Worm (Caenorhabditis elegans) whole organism, L4 larva: ENCODE data around the gene M02B7.2.
A peak's percentile ranks its signal among the peaks of the same experiment; 100 is the strongest.

Source experiments
- F44E2.7 ChIP-seq: fragments of 200-800 bp; sonication (Bioruptor generic); IDR thresholded peaks from 2 replicates; pipeline ENCODE4 v2.1.2; 2022; ENCODE audit warnings: missing genetic modification characterization, missing compliant biosample characterization
- ZK337.2 ChIP-seq: fragments of 200-800 bp; sonication (Bioruptor generic); IDR thresholded peaks from 2 replicates; pipeline ENCODE4 v1.3.6; 2022; ENCODE audit warnings: missing genetic modification reagents, missing genetic modification characterization, missing compliant biosample characterization
- ZK546.5 ChIP-seq, 2 experiments: sonication (generic microtip); optimal IDR thresholded peaks; 2 replicates each; lab custom pipeline; 2017; ENCODE audit warnings: missing biosample characterization in 2 of 2, missing genetic modification characterization in 2 of 2
- aha-1 ChIP-seq: fragments of 150-350 bp; peaks from one replicate; lab custom pipeline; 2014; ENCODE audit warnings: missing biosample characterization, missing genetic modification characterization
- ceh-20 ChIP-seq: fragments of 200-800 bp; sonication (Bioruptor generic); IDR thresholded peaks from 2 replicates; pipeline ENCODE4 v1.3.6; 2022; ENCODE audit warnings: missing genetic modification reagents, missing genetic modification characterization, missing compliant biosample characterization
- ceh-82 ChIP-seq: sonication (generic microtip); optimal IDR thresholded peaks from 2 replicates; lab custom pipeline; 2017; ENCODE audit warnings: missing biosample characterization, missing genetic modification characterization
- daf-8 ChIP-seq: fragments of 200-800 bp; sonication (Bioruptor generic); IDR thresholded peaks from 2 replicates; pipeline ENCODE4 v1.3.6; 2022; ENCODE audit warnings: missing genetic modification characterization, missing compliant biosample characterization
- dmd-6 ChIP-seq: fragments of 200-800 bp; sonication (Bioruptor generic); IDR thresholded peaks from 2 replicates; pipeline ENCODE4 v1.3.6; 2022; ENCODE audit warnings: missing genetic modification reagents, missing genetic modification characterization, missing compliant biosample characterization
- dmd-8 ChIP-seq: fragments of 200-800 bp; sonication (Bioruptor generic); IDR thresholded peaks from 2 replicates; pipeline ENCODE4 v1.3.6; 2022; ENCODE audit warnings: missing genetic modification characterization, missing compliant biosample characterization
- duxl-1 ChIP-seq: sonication (generic microtip); optimal IDR thresholded peaks from 2 replicates; lab custom pipeline; 2016; ENCODE audit warnings: mild to moderate bottlenecking, missing genetic modification characterization, moderate library complexity, missing compliant biosample characterization; ENCODE audit not compliant: poor library complexity
- fos-1 ChIP-seq: fragments of 150-350 bp; optimal IDR thresholded peaks from 2 replicates; lab custom pipeline; 2014; ENCODE audit warnings: missing biosample characterization, missing genetic modification characterization
- hlh-30 ChIP-seq: sonication (generic microtip); optimal IDR thresholded peaks from 2 replicates; lab custom pipeline; 2017; ENCODE audit warnings: antibody characterized with exemption, mild to moderate bottlenecking, missing genetic modification characterization, missing compliant biosample characterization; ENCODE audit not compliant: insufficient read depth
- lin-13 ChIP-seq: fragments of 150-350 bp; optimal IDR thresholded peaks from 2 replicates; lab custom pipeline; 2014; ENCODE audit warnings: missing biosample characterization, missing genetic modification reagents, missing genetic modification characterization
- lin-15B ChIP-seq: fragments of 150-350 bp; sonication (generic microtip); optimal IDR thresholded peaks from 3 replicates; lab custom pipeline; 2014; ENCODE audit warnings: missing biosample characterization, missing genetic modification characterization
- lin-29 ChIP-seq: fragments of 200-800 bp; sonication (Bioruptor generic); IDR thresholded peaks from 2 replicates; pipeline ENCODE4 v1.3.6; 2022; ENCODE audit warnings: missing genetic modification reagents, missing genetic modification characterization, missing compliant biosample characterization
- lin-38 ChIP-seq: fragments of 200-800 bp; sonication (Bioruptor generic); IDR thresholded peaks from 2 replicates; pipeline ENCODE4 v1.3.6; 2022; ENCODE audit warnings: missing genetic modification reagents, missing genetic modification characterization, missing compliant biosample characterization
- lin-39 ChIP-seq: fragments of 150-350 bp; optimal IDR thresholded peaks from 2 replicates; lab custom pipeline; 2014; ENCODE audit warnings: missing biosample characterization, missing genetic modification reagents, missing genetic modification characterization
- lir-3 ChIP-seq: sonication (generic microtip); optimal IDR thresholded peaks from 2 replicates; lab custom pipeline; 2016; ENCODE audit warnings: mild to moderate bottlenecking, missing genetic modification characterization, missing compliant biosample characterization
- lsy-2 ChIP-seq, 2 experiments: fragments of 150-350 bp in 1 of 2; sonication (generic microtip) in 1 of 2; optimal IDR thresholded peaks; 2 replicates each; lab custom pipeline; 2014 to 2017; ENCODE audit warnings: missing biosample characterization in 2 of 2, missing genetic modification characterization in 2 of 2
- mdl-1 ChIP-seq, 2 experiments: fragments of 150-350 bp in 1 of 2; sonication (generic microtip) in 1 of 2; optimal IDR thresholded peaks; 2 replicates each; lab custom pipeline; 2014 to 2017; ENCODE audit warnings: missing biosample characterization in 2 of 2, missing genetic modification characterization in 2 of 2
- mxl-2 ChIP-seq: fragments of 200-800 bp; sonication (Bioruptor generic); conservative IDR thresholded peaks from 2 replicates; pipeline ENCODE4 v1.3.6; 2022; ENCODE audit warnings: missing genetic modification reagents, missing genetic modification characterization, missing compliant biosample characterization
- nhr-237 ChIP-seq: sonication (generic microtip); optimal IDR thresholded peaks from 2 replicates; lab custom pipeline; 2017; ENCODE audit warnings: missing biosample characterization, missing genetic modification characterization
- php-3 ChIP-seq: fragments of 200-800 bp; sonication (Bioruptor generic); IDR thresholded peaks from 2 replicates; pipeline ENCODE4 v1.3.6; 2022; ENCODE audit warnings: missing genetic modification reagents, missing genetic modification characterization, missing compliant biosample characterization
- rbr-2 ChIP-seq: sonication (generic microtip); optimal IDR thresholded peaks from 2 replicates; lab custom pipeline; 2016; ENCODE audit warnings: missing genotype, missing genetic modification characterization, missing compliant biosample characterization
- saeg-2 ChIP-seq: fragments of 200-800 bp; sonication (Bioruptor generic); IDR thresholded peaks from 2 replicates; pipeline ENCODE4 v1.3.6; 2022; ENCODE audit warnings: missing genetic modification reagents, missing genetic modification characterization, missing compliant biosample characterization
- set-16 ChIP-seq: fragments of 200-800 bp; sonication (Bioruptor generic); IDR thresholded peaks from 2 replicates; pipeline ENCODE4 v1.3.6; 2022; ENCODE audit warnings: missing genetic modification reagents, missing genetic modification characterization, missing compliant biosample characterization
- skn-1 ChIP-seq: fragments of 150-350 bp; optimal IDR thresholded peaks from 2 replicates; lab custom pipeline; 2014; ENCODE audit warnings: missing biosample characterization, missing genetic modification characterization
- spr-3 ChIP-seq: fragments of 200-800 bp; sonication (Bioruptor generic); optimal IDR thresholded peaks from 2 replicates; lab custom pipeline; 2018; ENCODE audit warnings: mild to moderate bottlenecking, missing genetic modification characterization, missing compliant biosample characterization
- tag-97 ChIP-seq: fragments of 200-800 bp; sonication (Bioruptor generic); IDR thresholded peaks from 2 replicates; pipeline ENCODE4 v1.3.6; 2022; ENCODE audit warnings: missing genetic modification characterization, missing compliant biosample characterization
- unc-62 ChIP-seq, 3 experiments: fragments of 150-350 bp in 1 of 3; sonication (generic microtip); optimal IDR thresholded peaks in 2 of 3; peaks in 1 of 3; 1 replicate in 1 of 3; 2 replicates in 2 of 3; lab custom pipeline; 2014 to 2017; ENCODE audit warnings: missing biosample characterization in 3 of 3, missing genetic modification characterization in 3 of 3, missing genetic modification reagents in 3 of 3, missing genotype in 1 of 3
- vab-7 ChIP-seq: fragments of 200-800 bp; sonication (Bioruptor generic); IDR thresholded peaks from 2 replicates; pipeline ENCODE4 v1.3.6; 2022; ENCODE audit warnings: missing genetic modification reagents, missing genetic modification characterization, missing compliant biosample characterization
- zag-1 ChIP-seq: fragments of 150-350 bp; optimal IDR thresholded peaks from 2 replicates; lab custom pipeline; 2014; ENCODE audit warnings: missing biosample characterization, missing genetic modification characterization
- ztf-11 ChIP-seq: fragments of 150-350 bp; optimal IDR thresholded peaks from 2 replicates; lab custom pipeline; 2014; ENCODE audit warnings: missing biosample characterization, missing genetic modification characterization

Gene M02B7.2

DNA sequence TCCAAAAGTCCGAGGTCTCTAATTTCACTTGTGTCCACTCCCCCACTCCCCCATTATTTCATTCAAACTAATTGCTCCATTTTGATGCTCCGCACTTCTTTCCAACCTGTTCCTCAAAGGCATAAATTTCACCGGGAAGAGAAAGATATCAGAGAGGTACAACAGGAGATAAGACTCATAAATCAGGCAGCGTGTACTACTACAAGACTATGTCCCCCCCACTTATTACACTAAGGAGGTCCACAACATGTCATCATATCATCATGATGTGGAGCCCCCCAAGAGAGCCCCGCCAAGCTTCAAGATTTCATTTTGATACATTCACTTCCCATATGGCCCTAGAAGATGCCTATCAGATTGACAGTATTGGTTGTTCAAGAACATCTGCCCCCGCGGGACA is 37.9 kb upstream of the M02B7.2 start:
- no peak for TF ChIP-seq zag-1 (tag; lab: Kevin White, UChicago)
- TF ChIP-seq lin-29 (GFP tag; lab: Robert Waterston, UW): no peak
- TF ChIP-seq ceh-20 (GFP tag; lab: Robert Waterston, UW): no peak
- TF ChIP-seq dmd-6 (GFP tag; lab: Robert Waterston, UW): no peak
- no peak for TF ChIP-seq ZK546.5 (tag; optimal IDR thresholded peaks at IDR 0.05; lab: Kevin White, UChicago)
- TF ChIP-seq daf-8 (GFP tag; lab: Robert Waterston, UW): no peak
- TF ChIP-seq lin-13: no peak

DNA sequence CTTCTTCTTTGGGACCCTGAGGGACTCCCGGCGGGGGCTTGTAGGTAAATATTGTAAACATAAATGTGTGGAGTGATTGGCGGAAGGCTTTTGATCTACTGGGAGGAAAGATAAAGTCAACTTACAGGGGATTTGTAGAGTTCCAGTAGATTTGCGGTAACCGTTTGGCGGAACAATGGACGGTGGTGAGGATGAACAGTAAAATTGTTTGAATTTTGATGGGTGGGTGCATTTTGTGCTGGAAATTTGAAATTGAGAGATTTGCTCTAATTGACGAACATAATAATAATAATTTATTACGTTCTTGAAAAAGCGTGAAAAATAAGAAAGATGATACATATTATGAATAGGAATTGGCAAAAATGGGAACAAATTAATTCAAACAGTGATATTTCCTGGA is 36.8 kb upstream of the M02B7.2 start, which contains the start of gene vab-2:
TSS of gene vab-2 (minus strand) at position 238 of the 400 bp plus-strand sequence.
- TF ChIP-seq ZK337.2 (GFP tag; lab: Robert Waterston, UW) (no peak), nhr-237 (no peak), vab-7 (GFP tag; lab: Robert Waterston, UW) (no peak), aha-1 (peak; percentile 92), dmd-8 (GFP tag; lab: Robert Waterston, UW) (no peak), ceh-82 (tag; lab: Kevin White, UChicago) (no peak)
- TF ChIP-seq, all 104 proteins: peak for 1

ce11 chrIV:3767749-3768148 is 35.6 kb upstream of the M02B7.2 start:
- TF ChIP-seq set-16 (peak; percentile 58), lsy-2 (tag; optimal IDR thresholded peaks at IDR 0.05; lab: Kevin White, UChicago) (no peak), mdl-1 (tag; optimal IDR thresholded peaks at IDR 0.05; lab: Kevin White, UChicago) (no peak), lin-15B (tag; lab: Kevin White, UChicago) (no peak), daf-8 (GFP tag; lab: Robert Waterston, UW) (no peak)

DNA sequence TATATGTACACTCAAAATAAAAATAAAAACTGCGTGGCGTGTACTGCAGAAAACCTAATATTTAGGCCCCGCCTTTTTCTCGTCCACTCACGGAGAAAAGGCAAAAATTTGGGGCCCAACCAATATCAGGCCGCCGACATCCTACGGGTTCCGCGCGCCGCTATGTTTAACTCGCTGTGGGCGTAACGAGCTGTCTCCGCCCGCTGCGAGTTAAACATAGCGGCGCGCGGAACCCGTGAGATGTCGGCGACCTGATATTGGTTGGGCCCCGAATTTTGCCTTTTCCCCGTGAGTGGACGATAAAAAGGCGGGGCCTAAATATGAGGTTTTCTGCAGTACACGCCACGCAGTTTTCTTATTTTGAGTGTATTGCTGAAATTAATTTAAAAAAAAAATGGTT is 32.2 kb upstream of the M02B7.2 start:
- TF ChIP-seq mxl-2 (GFP tag; lab: Robert Waterston, UW) (0 out of 2 replicates have a peak, but pooled peaks have one; percentile 10), lin-38 (peak; percentile 40; the same call in 1 of the 2 replicates)

DNA sequence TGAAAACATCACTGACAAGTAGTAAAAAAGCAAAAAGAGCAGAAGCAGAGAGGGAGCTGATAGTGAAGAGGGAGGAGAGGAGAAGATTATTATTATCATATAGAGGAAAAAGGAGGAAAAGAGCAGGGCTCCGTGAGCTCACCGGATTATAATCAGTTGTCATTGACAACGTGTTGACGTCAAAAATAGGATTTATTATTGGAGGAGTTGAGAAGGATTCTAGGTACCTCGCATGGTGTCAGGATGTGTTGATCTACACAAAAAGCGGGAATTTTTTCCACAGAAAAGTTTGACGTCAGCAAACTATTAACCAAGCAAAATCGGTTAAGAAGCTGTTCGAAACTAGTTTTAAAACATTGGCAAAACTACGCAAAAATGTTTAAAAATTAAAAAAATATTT is 29.2 kb upstream of the M02B7.2 start:
- TF ChIP-seq skn-1 (tag; lab: Kevin White, UChicago): no peak
- TF ChIP-seq aha-1: peak; percentile 28
- TF ChIP-seq vab-7 (GFP tag; lab: Robert Waterston, UW): no peak
- no peak for TF ChIP-seq saeg-2 (GFP tag; lab: Robert Waterston, UW)
- TF ChIP-seq daf-8 (GFP tag; lab: Robert Waterston, UW): no peak
- TF ChIP-seq tag-97: no peak
- no peak for TF ChIP-seq ztf-11

DNA sequence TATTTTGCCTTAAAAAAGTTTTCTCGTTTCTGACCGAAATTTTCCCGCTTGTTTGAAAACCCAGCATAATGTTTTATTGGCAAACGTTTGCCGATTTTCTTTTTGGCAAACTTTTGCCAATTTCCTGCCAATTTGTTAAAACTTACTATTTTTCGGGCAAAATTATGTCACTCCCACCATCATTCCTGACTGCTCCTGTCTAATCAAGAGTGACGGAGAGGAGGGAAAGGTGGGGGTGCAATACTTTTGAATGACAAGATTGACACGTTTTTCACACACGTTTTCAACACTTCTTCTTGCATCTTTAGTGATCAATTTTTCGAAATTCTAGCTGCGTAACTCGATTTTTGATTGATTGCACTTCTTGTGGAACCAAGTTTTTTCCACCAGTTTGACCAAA is 21.8 kb upstream of the M02B7.2 start:
- TF ChIP-seq F44E2.7 (GFP tag; lab: Robert Waterston, UW): no peak
- TF ChIP-seq duxl-1 (tag; lab: Kevin White, UChicago): no peak
- TF ChIP-seq php-3: no peak
- TF ChIP-seq ztf-11: no peak
- TF ChIP-seq zag-1 (tag; lab: Kevin White, UChicago): no peak
- peak; percentile 89 for TF ChIP-seq aha-1
- TF ChIP-seq lir-3 (tag; lab: Kevin White, UChicago): no peak
- TF ChIP-seq daf-8 (GFP tag; lab: Robert Waterston, UW): no peak
- no peak for TF ChIP-seq lin-38
- TF ChIP-seq rbr-2 (tag; lab: Kevin White, UChicago): no peak
- no peak for TF ChIP-seq hlh-30 (tag; lab: Kevin White, UChicago)
- TF ChIP-seq fos-1 (tag; lab: Kevin White, UChicago): no peak
- no peak for TF ChIP-seq lin-39 (tag; lab: Kevin White, UChicago)
- TF ChIP-seq vab-7 (GFP tag; lab: Robert Waterston, UW): no peak
- peak in 1 of 2 experiments; percentile 98 for TF ChIP-seq unc-62 (GFP tag; optimal IDR thresholded peaks at IDR 0.05 in 1 of 2; lab: Kevin White, UChicago)
- TF ChIP-seq unc-62 (tag; optimal IDR thresholded peaks at IDR 0.05; lab: Kevin White, UChicago): no peak
- no peak for TF ChIP-seq spr-3
